Worm (Caenorhabditis elegans) whole organism, L1 larva: Measurements from ENCODE around the gene M05D6.3.

ENCODE experiments used
- ama-1 ChIP-seq: fragments of 150-350 bp; optimal IDR thresholded peaks from 2 replicates; lab custom pipeline; 2014
- efl-1 ChIP-seq, 4 experiments: fragments of 150-350 bp; optimal IDR thresholded peaks in 3 of 4; peaks in 1 of 4; 1 replicate in 1 of 4; 2 replicates in 3 of 4; lab custom pipeline; 2014; ENCODE audit warnings: missing biosample characterization in 2 of 4, missing genetic modification characterization in 2 of 4, missing genetic modification reagents in 2 of 4
- elt-3 ChIP-seq, 6 experiments: fragments of 150-350 bp in 1 of 6; sonication (generic microtip); optimal IDR thresholded peaks; 2 replicates each; lab custom pipeline; 2017 to 2018; ENCODE audit warnings: missing biosample characterization in 6 of 6, missing genetic modification characterization in 6 of 6, inconsistent platforms in 1 of 6
- snu-23 ChIP-seq: sonication (generic microtip); optimal IDR thresholded peaks from 2 replicates; lab custom pipeline; 2016; ENCODE audit warnings: missing genetic modification characterization, missing compliant biosample characterization

ce11 chrII:8479337-8479736, 3.8 kb downstream of the M05D6.3 start:
- TF ChIP-seq efl-1 (optimal IDR thresholded peaks at IDR 0.05; lab: Kevin White, UChicago) (no peak), efl-1 (GFP tag; optimal IDR thresholded peaks at IDR 0.05 in 1 of 2; lab: Kevin White, UChicago) (peak in 1 of 2 experiments; percentile 77), snu-23 (GFP tag; lab: Kevin White, UChicago) (no peak), elt-3 (tag; optimal IDR thresholded peaks at IDR 0.05; lab: Kevin White, UChicago) (peak in 1 of 6 experiments; percentile 2), ama-1 (lab: Kevin White, UChicago) (peak; percentile 30)
